Fruit fly (Drosophila melanogaster) whole organism, wandering third instar larva: ENCODE results near the gene Sirt4.

Experiments used
- CrebA ChIP-seq: fragments of 200-800 bp; sonication (Bioruptor generic); optimal IDR thresholded peaks from 2 replicates; lab custom pipeline; 2016; ENCODE audit warnings: missing biosample characterization, mild to moderate bottlenecking, missing genetic modification characterization, borderline replicate concordance
- GATAd ChIP-seq: sonication (Bioruptor generic); optimal IDR thresholded peaks from 2 replicates; lab custom pipeline; 2016; ENCODE audit warnings: missing biosample characterization, missing genetic modification characterization
- OdsH ChIP-seq: fragments of 200-800 bp; sonication (Bioruptor generic); optimal IDR thresholded peaks from 2 replicates; lab custom pipeline; 2016; ENCODE audit warnings: missing biosample characterization, mild to moderate bottlenecking, missing genetic modification characterization
- Sp1 ChIP-seq: fragments of 200-800 bp; sonication (Bioruptor generic); optimal IDR thresholded peaks from 3 replicates; lab custom pipeline; 2019; ENCODE audit warnings: missing biosample characterization, mild to moderate bottlenecking, missing genetic modification characterization, moderate library complexity
- br ChIP-seq: fragments of 200-800 bp; sonication (Bioruptor generic); optimal IDR thresholded peaks from 2 replicates; lab custom pipeline; 2016; ENCODE audit warnings: missing biosample characterization, missing genetic modification characterization
- fru ChIP-seq: fragments of 200-800 bp; sonication (Bioruptor generic); optimal IDR thresholded peaks from 3 replicates; lab custom pipeline; 2016; ENCODE audit warnings: missing biosample characterization, mild to moderate bottlenecking, missing genetic modification characterization
- lola ChIP-seq: fragments of >200 bp; optimal IDR thresholded peaks from 2 replicates; lab custom pipeline; 2017; ENCODE audit warnings: missing biosample characterization, missing genetic modification characterization
- psq ChIP-seq: fragments of 200-800 bp; sonication (Bioruptor generic); optimal IDR thresholded peaks from 3 replicates; lab custom pipeline; 2017; ENCODE audit warnings: missing biosample characterization, mild to moderate bottlenecking, missing genetic modification characterization, moderate library complexity

- no peak for TF ChIP-seq GATAd (GFP tag; lab: Kevin White, UChicago)
- TF ChIP-seq lola (GFP tag; lab: Kevin White, UChicago), result no peak
- TF ChIP-seq br, result no peak
- TF ChIP-seq CrebA (GFP tag; lab: Kevin White, UChicago), result no peak
- TF ChIP-seq Sp1 (GFP tag; lab: Kevin White, UChicago), result no peak
- TF ChIP-seq OdsH, result no peak
- no peak for TF ChIP-seq psq (GFP tag; lab: Kevin White, UChicago)
- no peak for TF ChIP-seq fru (GFP tag; lab: Kevin White, UChicago)
Observed at dm6 chrX:5695035-5695434, 29.3 kb upstream of the Sirt4 start, which contains the start of gene CG3149.
